Worm (Caenorhabditis elegans) whole organism, late embryonic: Measurements from ENCODE around the gene C09G5.13.

ENCODE experiments used
- F13H6.1 ChIP-seq: sonication (generic microtip); optimal IDR thresholded peaks from 2 replicates; lab custom pipeline; 2016; ENCODE audit warnings: missing genetic modification characterization, missing compliant biosample characterization
- K09A11.1 ChIP-seq: sonication (generic microtip); optimal IDR thresholded peaks from 2 replicates; lab custom pipeline; 2017; ENCODE audit warnings: antibody characterized with exemption, mild to moderate bottlenecking, missing genetic modification characterization, missing compliant biosample characterization; ENCODE audit not compliant: insufficient read depth
- ceh-30 ChIP-seq: fragments of 150-350 bp; optimal IDR thresholded peaks from 2 replicates; lab custom pipeline; 2014; ENCODE audit warnings: missing biosample characterization, missing genetic modification characterization
- ceh-31 ChIP-seq: sonication (generic microtip); optimal IDR thresholded peaks from 2 replicates; lab custom pipeline; 2016; ENCODE audit warnings: missing genetic modification characterization, missing compliant biosample characterization
- ceh-45 ChIP-seq: fragments of 200-800 bp; sonication (Bioruptor generic); IDR thresholded peaks from 2 replicates; pipeline ENCODE4 v1.3.6; 2022; ENCODE audit warnings: missing genetic modification reagents, missing genetic modification characterization, missing compliant biosample characterization
- ceh-6 ChIP-seq: fragments of 200-800 bp; sonication (Bioruptor generic); optimal IDR thresholded peaks from 2 replicates; lab custom pipeline; 2018; ENCODE audit warnings: mild to moderate bottlenecking, missing genetic modification characterization, missing compliant biosample characterization
- elt-2 ChIP-seq: sonication (generic microtip); optimal IDR thresholded peaks from 2 replicates; lab custom pipeline; 2016; ENCODE audit warnings: missing genetic modification reagents, missing genetic modification characterization, missing compliant biosample characterization
- ets-4 ChIP-seq: sonication (generic microtip); optimal IDR thresholded peaks from 2 replicates; lab custom pipeline; 2016; ENCODE audit warnings: missing genetic modification characterization, missing compliant biosample characterization
- fax-1 ChIP-seq: sonication (generic microtip); optimal IDR thresholded peaks from 2 replicates; lab custom pipeline; 2016; ENCODE audit warnings: missing genotype, missing genetic modification characterization, missing compliant biosample characterization
- fkh-6 ChIP-seq: sonication (generic microtip); optimal IDR thresholded peaks from 2 replicates; lab custom pipeline; 2016; ENCODE audit warnings: missing genetic modification characterization, missing compliant biosample characterization
- hlh-13 ChIP-seq: fragments of 200-800 bp; sonication (Bioruptor generic); optimal IDR thresholded peaks from 2 replicates; lab custom pipeline; 2018; ENCODE audit warnings: mild to moderate bottlenecking, missing genetic modification characterization, missing compliant biosample characterization
- lim-6 ChIP-seq: sonication (generic microtip); optimal IDR thresholded peaks from 2 replicates; lab custom pipeline; 2016; ENCODE audit warnings: missing genetic modification characterization, missing compliant biosample characterization
- madf-2 ChIP-seq: sonication (generic microtip); optimal IDR thresholded peaks from 2 replicates; lab custom pipeline; 2017; ENCODE audit warnings: missing genetic modification characterization, missing compliant biosample characterization
- nhr-232 ChIP-seq: sonication (generic microtip); optimal IDR thresholded peaks from 2 replicates; lab custom pipeline; 2016; ENCODE audit warnings: missing genetic modification characterization, missing compliant biosample characterization
- npax-4 ChIP-seq: sonication (generic microtip); optimal IDR thresholded peaks from 2 replicates; lab custom pipeline; 2016; ENCODE audit warnings: missing genetic modification characterization, missing compliant biosample characterization
- odd-2 ChIP-seq: sonication (generic microtip); optimal IDR thresholded peaks from 2 replicates; lab custom pipeline; 2017; ENCODE audit warnings: antibody characterized with exemption, mild to moderate bottlenecking, missing genetic modification characterization, missing compliant biosample characterization
- pros-1 ChIP-seq: fragments of 150-350 bp; optimal IDR thresholded peaks from 2 replicates; lab custom pipeline; 2014; ENCODE audit warnings: missing biosample characterization, missing genetic modification reagents, missing genetic modification characterization
- sdc-2 ChIP-seq: sonication (generic microtip); optimal IDR thresholded peaks from 2 replicates; lab custom pipeline; 2016; ENCODE audit warnings: missing genotype, missing genetic modification characterization, missing compliant biosample characterization
- tbx-7 ChIP-seq: sonication (generic microtip); optimal IDR thresholded peaks from 2 replicates; lab custom pipeline; 2016; ENCODE audit warnings: missing genotype, missing genetic modification characterization, missing compliant biosample characterization
- unc-3 ChIP-seq, 2 experiments: fragments of 200-800 bp in 1 of 2; sonication (Bioruptor generic) in 1 of 2; sonication (generic microtip) in 1 of 2; conservative IDR thresholded peaks in 1 of 2; optimal IDR thresholded peaks in 1 of 2; 2 replicates each; pipeline versions ENCODE4 v1.3.6 to Lab custom; 2016 to 2022; ENCODE audit warnings: missing compliant biosample characterization in 2 of 2, missing genetic modification characterization in 2 of 2, missing genetic modification reagents in 1 of 2
- unc-42 ChIP-seq: sonication (generic microtip); optimal IDR thresholded peaks from 2 replicates; lab custom pipeline; 2016; ENCODE audit warnings: missing genotype, missing genetic modification characterization, missing compliant biosample characterization

The C09G5.13 gene

DNA sequence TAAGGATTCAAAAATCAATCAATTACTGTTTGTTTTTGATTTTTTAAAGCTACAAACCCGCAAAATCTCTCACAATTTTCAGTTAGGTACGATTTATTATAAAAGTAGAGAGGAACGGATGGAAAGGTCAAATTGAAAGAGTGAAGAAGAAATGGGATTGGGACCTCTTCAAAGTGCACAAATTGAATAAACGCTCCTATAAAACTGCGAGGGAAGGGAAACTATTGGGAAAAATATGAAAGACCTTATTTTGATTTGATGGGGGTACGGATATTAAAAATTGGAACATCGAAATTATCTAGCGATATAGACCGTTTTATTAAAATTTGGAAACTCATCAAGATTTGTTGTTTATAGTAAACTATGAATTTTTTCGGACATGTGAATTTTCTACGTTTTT is 49.5 kb downstream of the C09G5.13 start:
- no peak for TF ChIP-seq madf-2 (tag; lab: Kevin White, UChicago)
- peak; percentile 55 for TF ChIP-seq unc-42 (tag; lab: Kevin White, UChicago)

- TF ChIP-seq odd-2 (tag; lab: Kevin White, UChicago) = no peak
- no peak for TF ChIP-seq K09A11.1 (tag; lab: Kevin White, UChicago)
- TF ChIP-seq pros-1 (tag; lab: Kevin White, UChicago) = no peak
- TF ChIP-seq ceh-31 (tag; lab: Kevin White, UChicago) = no peak
- no peak for TF ChIP-seq fkh-6 (tag; lab: Kevin White, UChicago)
- TF ChIP-seq elt-2 (tag; lab: Kevin White, UChicago) = no peak
- TF ChIP-seq ceh-30 = no peak
- TF ChIP-seq sdc-2 (tag; lab: Kevin White, UChicago) = no peak
- TF ChIP-seq npax-4 (tag; lab: Kevin White, UChicago) = no peak
- no peak for TF ChIP-seq ceh-6 (GFP tag; lab: Kevin White, UChicago)
- TF ChIP-seq unc-3 (GFP tag; conservative IDR thresholded peaks at IDR 0.05; lab: Robert Waterston, UW) = no peak
- TF ChIP-seq unc-3 (tag; optimal IDR thresholded peaks at IDR 0.05; lab: Kevin White, UChicago) = no peak
- TF ChIP-seq hlh-13 (GFP tag; lab: Kevin White, UChicago) = no peak
- no peak for TF ChIP-seq ceh-45 (GFP tag; lab: Robert Waterston, UW)
- TF ChIP-seq fax-1 (tag; lab: Kevin White, UChicago) = no peak
- no peak for TF ChIP-seq F13H6.1
- no peak for TF ChIP-seq lim-6
- TF ChIP-seq tbx-7 (tag; lab: Kevin White, UChicago) = no peak
- TF ChIP-seq nhr-232 = no peak
- TF ChIP-seq ets-4 (tag; lab: Kevin White, UChicago) = no peak
These were observed 50.8 kb downstream of the C09G5.13 start for ce11 chrII:10767977-10768376.
